Fruit fly (Drosophila melanogaster) whole organism, wandering third instar larva: Measurements from ENCODE around the gene spoon.

Experiments used
- Abd-B ChIP-seq: fragments of >200 bp; optimal IDR thresholded peaks from 2 replicates; lab custom pipeline; 2017; ENCODE audit warnings: missing biosample characterization, missing genetic modification characterization
- CG32264 ChIP-seq: fragments of 200-800 bp; sonication (Bioruptor generic); optimal IDR thresholded peaks from 2 replicates; lab custom pipeline; 2016; ENCODE audit warnings: missing biosample characterization, missing genetic modification characterization
- CG9705 ChIP-seq: fragments of 200-800 bp; sonication (Bioruptor generic); optimal IDR thresholded peaks from 2 replicates; lab custom pipeline; 2018; ENCODE audit warnings: missing biosample characterization, mild to moderate bottlenecking, missing genetic modification characterization
- CrebA ChIP-seq: fragments of 200-800 bp; sonication (Bioruptor generic); optimal IDR thresholded peaks from 2 replicates; lab custom pipeline; 2016; ENCODE audit warnings: missing biosample characterization, mild to moderate bottlenecking, missing genetic modification characterization, borderline replicate concordance
- Dfd ChIP-seq: fragments of >200 bp; optimal IDR thresholded peaks from 2 replicates; lab custom pipeline; 2017; ENCODE audit warnings: missing biosample characterization, missing genetic modification characterization
- Dif ChIP-seq: fragments of 200-275, 200-300 bp; sonication (Bioruptor generic); optimal IDR thresholded peaks from 2 replicates; lab custom pipeline; 2018; ENCODE audit warnings: missing biosample characterization, missing genetic modification characterization; ENCODE audit not compliant: partially characterized antibody
- GATAd ChIP-seq: sonication (Bioruptor generic); optimal IDR thresholded peaks from 2 replicates; lab custom pipeline; 2016; ENCODE audit warnings: missing biosample characterization, missing genetic modification characterization
- HLH106 ChIP-seq: fragments of 200-800 bp; optimal IDR thresholded peaks from 3 replicates; lab custom pipeline; 2019; ENCODE audit warnings: missing biosample characterization, mild to moderate bottlenecking, missing genetic modification characterization, moderate library complexity
- Hr78 ChIP-seq: fragments of >200 bp; optimal IDR thresholded peaks from 2 replicates; lab custom pipeline; 2017; ENCODE audit warnings: missing biosample characterization, missing genetic modification characterization
- Hr83 ChIP-seq: fragments of 200-300 bp; sonication (Bioruptor generic); optimal IDR thresholded peaks from 2 replicates; lab custom pipeline; 2016; ENCODE audit warnings: missing biosample characterization, mild to moderate bottlenecking, missing genetic modification characterization, moderate library complexity; ENCODE audit not compliant: poor library complexity, severe bottlenecking
- Jra ChIP-seq: sonication (Bioruptor generic); optimal IDR thresholded peaks from 2 replicates; lab custom pipeline; 2016; ENCODE audit warnings: missing biosample characterization, missing genetic modification characterization
- Mio ChIP-seq: sonication (Bioruptor generic); optimal IDR thresholded peaks from 2 replicates; lab custom pipeline; 2016; ENCODE audit warnings: missing biosample characterization, missing genetic modification characterization
- Myc ChIP-seq: fragments of >200 bp; optimal IDR thresholded peaks from 2 replicates; lab custom pipeline; 2017
- N ChIP-seq: fragments of >200 bp; optimal IDR thresholded peaks from 2 replicates; lab custom pipeline; 2018; ENCODE audit warnings: missing biosample characterization, missing external identifiers, missing genetic modification characterization
- OdsH ChIP-seq: fragments of 200-800 bp; sonication (Bioruptor generic); optimal IDR thresholded peaks from 2 replicates; lab custom pipeline; 2016; ENCODE audit warnings: missing biosample characterization, mild to moderate bottlenecking, missing genetic modification characterization
- Rel ChIP-seq, 2 experiments: fragments of 200-800 bp; sonication (Bioruptor generic) in 1 of 2; optimal IDR thresholded peaks; 2 replicates in 1 of 2; 3 replicates in 1 of 2; lab custom pipeline; 2016 to 2019; ENCODE audit warnings: mild to moderate bottlenecking in 2 of 2, missing biosample characterization in 2 of 2, missing genetic modification characterization in 2 of 2, moderate library complexity in 1 of 2
- Sp1 ChIP-seq: fragments of 200-800 bp; sonication (Bioruptor generic); optimal IDR thresholded peaks from 3 replicates; lab custom pipeline; 2019; ENCODE audit warnings: missing biosample characterization, mild to moderate bottlenecking, missing genetic modification characterization, moderate library complexity
- Vsx2 ChIP-seq: fragments of 200-300, 225-300 bp; sonication (Bioruptor generic); optimal IDR thresholded peaks from 2 replicates; lab custom pipeline; 2018; ENCODE audit warnings: missing biosample characterization, missing genetic modification characterization; ENCODE audit not compliant: partially characterized antibody
- br ChIP-seq: fragments of 200-800 bp; sonication (Bioruptor generic); optimal IDR thresholded peaks from 2 replicates; lab custom pipeline; 2016; ENCODE audit warnings: missing biosample characterization, missing genetic modification characterization
- brk ChIP-seq: fragments of 200-800 bp; sonication (Bioruptor generic); optimal IDR thresholded peaks from 2 replicates; lab custom pipeline; 2016; ENCODE audit warnings: missing biosample characterization, mild to moderate bottlenecking, missing genetic modification characterization
- dl ChIP-seq, 2 experiments: fragments of 175-275, 200-275 bp in 1 of 2; fragments of 200-275 bp in 1 of 2; sonication (Bioruptor generic); optimal IDR thresholded peaks; lab custom pipeline; 2018; ENCODE audit warnings: mild to moderate bottlenecking in 2 of 2, missing biosample characterization in 2 of 2, missing genetic modification characterization in 2 of 2, moderate library complexity in 2 of 2; ENCODE audit not compliant: partially characterized antibody in 2 of 2, insufficient read depth in 1 of 2
- dmrt93B ChIP-seq: fragments of 200-800 bp; sonication (Bioruptor generic); optimal IDR thresholded peaks from 2 replicates; lab custom pipeline; 2018; ENCODE audit warnings: missing biosample characterization, mild to moderate bottlenecking, missing genetic modification characterization
- dsf ChIP-seq: sonication (Bioruptor generic); optimal IDR thresholded peaks from 2 replicates; lab custom pipeline; 2016; ENCODE audit warnings: missing biosample characterization, missing genetic modification characterization, borderline replicate concordance
- ey ChIP-seq: fragments of 200-800 bp; sonication (Bioruptor generic); optimal IDR thresholded peaks from 2 replicates; lab custom pipeline; 2016; ENCODE audit warnings: missing biosample characterization, missing genetic modification characterization
- foxo ChIP-seq, 2 experiments: fragments of 200-800 bp; sonication (Bioruptor generic); optimal IDR thresholded peaks; 2 replicates in 1 of 2; 3 replicates in 1 of 2; lab custom pipeline; 2016 to 2017; ENCODE audit warnings: missing biosample characterization in 2 of 2, missing genetic modification characterization in 2 of 2
- fru ChIP-seq: fragments of 200-800 bp; sonication (Bioruptor generic); optimal IDR thresholded peaks from 3 replicates; lab custom pipeline; 2016; ENCODE audit warnings: missing biosample characterization, mild to moderate bottlenecking, missing genetic modification characterization
- h ChIP-seq: fragments of 200-800 bp; sonication (Bioruptor generic); optimal IDR thresholded peaks from 3 replicates; lab custom pipeline; 2016; ENCODE audit warnings: missing biosample characterization, mild to moderate bottlenecking, missing genetic modification characterization
- jim ChIP-seq: fragments of 175-275, 200-325 bp; sonication (Bioruptor generic); optimal IDR thresholded peaks from 2 replicates; lab custom pipeline; 2016; ENCODE audit warnings: missing biosample characterization, mild to moderate bottlenecking, missing genetic modification characterization
- lola ChIP-seq: fragments of >200 bp; optimal IDR thresholded peaks from 2 replicates; lab custom pipeline; 2017; ENCODE audit warnings: missing biosample characterization, missing genetic modification characterization
- pan ChIP-seq: fragments of >200 bp; optimal IDR thresholded peaks from 2 replicates; lab custom pipeline; 2017
- psq ChIP-seq: fragments of 200-800 bp; sonication (Bioruptor generic); optimal IDR thresholded peaks from 3 replicates; lab custom pipeline; 2017; ENCODE audit warnings: missing biosample characterization, mild to moderate bottlenecking, missing genetic modification characterization, moderate library complexity
- rgr ChIP-seq: fragments of 200-800 bp; sonication (Bioruptor generic); optimal IDR thresholded peaks from 3 replicates; lab custom pipeline; 2016; ENCODE audit warnings: missing biosample characterization, mild to moderate bottlenecking, missing genetic modification characterization
- sv ChIP-seq: fragments of 200-800 bp; sonication (Bioruptor generic); optimal IDR thresholded peaks from 3 replicates; lab custom pipeline; 2016; ENCODE audit warnings: missing biosample characterization, missing genetic modification characterization
- tai ChIP-seq: sonication (Bioruptor generic); optimal IDR thresholded peaks from 2 replicates; lab custom pipeline; 2016; ENCODE audit warnings: missing biosample characterization, missing genetic modification characterization
- usp ChIP-seq: fragments of >200 bp; optimal IDR thresholded peaks from 2 replicates; lab custom pipeline; 2017; ENCODE audit warnings: missing biosample characterization, missing genetic modification characterization
- woc ChIP-seq: sonication (Bioruptor generic); optimal IDR thresholded peaks from 2 replicates; lab custom pipeline; 2016; ENCODE audit warnings: missing biosample characterization, mild to moderate bottlenecking, missing genetic modification characterization

The spoon gene

DNA sequence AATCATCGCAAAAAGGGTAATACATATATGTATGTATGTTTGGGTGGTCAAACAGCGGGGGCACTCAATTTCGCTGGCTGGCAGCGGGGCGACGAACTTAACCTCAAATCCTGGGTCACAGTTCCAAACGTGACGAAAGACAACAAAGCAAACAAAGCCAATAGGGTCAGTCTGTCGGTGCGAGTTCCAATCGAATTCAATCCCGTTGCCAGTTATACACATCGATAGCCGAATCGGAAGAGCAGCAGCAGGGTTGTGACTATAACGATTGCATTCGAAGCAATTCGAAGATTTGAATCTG is 1.5 kb upstream of the spoon start:
- TF ChIP-seq Vsx2 (GFP tag; lab: Kevin White, UChicago) (no peak), GATAd (GFP tag; lab: Kevin White, UChicago) (no peak), Rel (GFP tag; optimal IDR thresholded peaks at IDR 0.05; lab: Kevin White, UChicago) (no peak), Rel (tag; optimal IDR thresholded peaks at IDR 0.05; lab: Kevin White, UChicago) (no peak), Mio (GFP tag; lab: Kevin White, UChicago) (no peak), dl (GFP tag; optimal IDR thresholded peaks at IDR 0.05; lab: Kevin White, UChicago; ENCODE audit: insufficient read depth in 1 of 2, partially characterized antibody in 2 of 2) (no peak), CG32264 (no peak), Abd-B (GFP tag; lab: Kevin White, UChicago) (no peak), ey (no peak), CrebA (GFP tag; lab: Kevin White, UChicago) (no peak), h (GFP tag; lab: Kevin White, UChicago) (no peak), HLH106 (tag; lab: Kevin White, UChicago) (no peak), Hr78 (GFP tag; lab: Kevin White, UChicago) (no peak), sv (GFP tag; lab: Kevin White, UChicago) (no peak), tai (GFP tag; lab: Kevin White, UChicago) (no peak), Dfd (no peak), N (GFP tag; lab: Kevin White, UChicago) (no peak), usp (GFP tag; lab: Kevin White, UChicago) (no peak), Jra (no peak)

dm6 chrX:5421407-5422250 is 962 bp upstream of the spoon start, which contains the start of gene Usp16-45:
Usp16-45 (plus strand) TSS chrX:5421533.
- peak; percentile 22 for TF ChIP-seq psq (GFP tag; lab: Kevin White, UChicago)
- no peak for TF ChIP-seq Rel (GFP tag; optimal IDR thresholded peaks at IDR 0.05; lab: Kevin White, UChicago)
- TF ChIP-seq Rel (tag; optimal IDR thresholded peaks at IDR 0.05; lab: Kevin White, UChicago): peak; percentile 75
- no peak for TF ChIP-seq jim (GFP tag; lab: Kevin White, UChicago)
- TF ChIP-seq, all 38 proteins: peak for 2

dm6 chrX:5419905-5420567 is 631 bp downstream of the spoon start:
- TF ChIP-seq dmrt93B (no peak), Rel (GFP tag; optimal IDR thresholded peaks at IDR 0.05; lab: Kevin White, UChicago) (no peak), Rel (tag; optimal IDR thresholded peaks at IDR 0.05; lab: Kevin White, UChicago) (peak; percentile 20), Myc (lab: Kevin White, UChicago) (peak; percentile 11), pan (lab: Kevin White, UChicago) (no peak)

DNA sequence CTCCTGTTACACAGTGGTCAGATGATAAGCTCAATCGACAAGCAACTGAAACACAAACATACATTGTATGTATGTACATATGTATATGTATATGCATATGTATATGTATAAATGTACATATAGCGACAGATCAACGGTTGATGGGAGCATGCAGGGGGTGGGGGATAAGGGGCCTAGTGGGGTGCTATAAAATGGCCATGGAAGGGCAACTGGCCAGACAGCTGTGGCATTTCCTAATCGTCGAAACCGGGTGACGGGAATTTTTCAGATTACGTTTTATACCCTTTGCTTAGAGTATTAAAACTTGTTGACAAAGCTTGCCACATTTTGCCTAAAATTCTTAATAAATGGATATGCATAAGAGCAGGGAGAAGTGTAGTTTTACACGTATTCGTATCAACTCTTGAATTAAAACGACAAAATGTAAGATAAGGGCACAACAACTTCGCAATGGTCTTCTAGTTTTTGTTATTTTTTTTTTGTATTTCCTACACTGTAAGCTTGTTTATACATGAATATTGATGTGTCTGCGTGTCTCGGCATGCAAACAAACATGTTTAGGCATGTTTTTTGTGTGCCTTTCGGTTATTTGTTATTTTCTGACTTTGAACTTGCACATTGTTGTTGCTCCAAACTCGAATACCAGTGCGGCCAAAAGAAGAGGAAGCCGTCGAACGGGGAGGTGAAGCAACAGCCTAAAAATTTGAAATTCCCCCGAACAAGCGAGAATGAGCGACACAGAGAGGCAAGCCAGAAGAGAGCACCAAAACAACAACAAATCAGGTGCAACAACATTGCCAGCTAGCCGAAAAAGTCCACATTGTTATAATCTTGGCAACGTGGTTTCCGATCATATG is 1.4 kb downstream of the spoon start:
- TF ChIP-seq Sp1 (no peak), psq (GFP tag; lab: Kevin White, UChicago) (peak; percentile 32), jim (GFP tag; lab: Kevin White, UChicago) (no peak), woc (GFP tag; lab: Kevin White, UChicago) (peak; percentile 10), CrebA (GFP tag; lab: Kevin White, UChicago) (no peak), OdsH (GFP tag; lab: Kevin White, UChicago) (peak; percentile 13), sv (GFP tag; lab: Kevin White, UChicago) (peak; percentile 3), ey (peak; percentile 28), dmrt93B (no peak), dsf (GFP tag; lab: Kevin White, UChicago) (no peak), dl (GFP tag; optimal IDR thresholded peaks at IDR 0.05; lab: Kevin White, UChicago; ENCODE audit: insufficient read depth in 1 of 2, partially characterized antibody in 2 of 2) (no peak), Hr83 (GFP tag; lab: Kevin White, UChicago) (no peak), Myc (lab: Kevin White, UChicago) (no peak), rgr (peak; percentile 41), HLH106 (tag; lab: Kevin White, UChicago) (no peak), Vsx2 (GFP tag; lab: Kevin White, UChicago) (no peak), fru (GFP tag; lab: Kevin White, UChicago) (peak; percentile 49), Dfd (no peak), Dif (no peak), br (peak; percentile 2), GATAd (GFP tag; lab: Kevin White, UChicago) (no peak), CG32264 (no peak), tai (GFP tag; lab: Kevin White, UChicago) (no peak), CG9705 (GFP tag; lab: Kevin White, UChicago) (no peak), brk (GFP tag; lab: Kevin White, UChicago) (no peak), usp (GFP tag; lab: Kevin White, UChicago) (no peak), Jra (no peak), foxo (GFP tag; optimal IDR thresholded peaks at IDR 0.05; lab: Kevin White, UChicago) (peak in 1 of 2 experiments; percentile 61), lola (GFP tag; lab: Kevin White, UChicago) (no peak), Abd-B (GFP tag; lab: Kevin White, UChicago) (no peak), h (GFP tag; lab: Kevin White, UChicago) (peak; percentile 49), pan (lab: Kevin White, UChicago) (no peak)
